Worm (Caenorhabditis elegans): Measurements from ENCODE around the gene F14D7.1.
A peak's percentile ranks its signal among the peaks of the same experiment; 100 is the strongest.

The F14D7.1 gene

ce11 chrV:14243904-14244303, 45.4 kb downstream of the F14D7.1 start, which contains the start of gene sre-7:
sre-7 (plus strand) TSS chrV:14244204.
- no peak for TF ChIP-seq F39B2.1 (GFP tag; IDR thresholded peaks at IDR 0.05)
- TF ChIP-seq ceh-27 (GFP tag; optimal IDR thresholded peaks at IDR 0.05), result no peak
- no peak for TF ChIP-seq ceh-58 (GFP tag; IDR thresholded peaks at IDR 0.05)
- no peak for TF ChIP-seq hlh-12 (tag; optimal IDR thresholded peaks at IDR 0.05)
- no peak for TF ChIP-seq F57C9.4 (tag; optimal IDR thresholded peaks at IDR 0.05)
- no peak for TF ChIP-seq lir-1 (GFP tag; conservative IDR thresholded peaks at IDR 0.05)

- TF ChIP-seq fkh-3 (tag; optimal IDR thresholded peaks at IDR 0.05), result peak; percentile 13
- TF ChIP-seq nhr-179 (tag; optimal IDR thresholded peaks at IDR 0.05), result no peak
- TF ChIP-seq lsl-1 (GFP tag; optimal IDR thresholded peaks at IDR 0.05), result no peak
- TF ChIP-seq rpc-1 (optimal IDR thresholded peaks at IDR 0.05), result no peak
- no peak for TF ChIP-seq rpc-1 (tag; optimal IDR thresholded peaks at IDR 0.05)
- TF ChIP-seq bed-1 (GFP tag; IDR thresholded peaks at IDR 0.05), result 0 out of 2 replicates have a peak, but pooled peaks have one; percentile 28
- TF ChIP-seq egrh-3 (GFP tag; IDR thresholded peaks at IDR 0.05), result peak; percentile 96
- no peak for TF ChIP-seq B0019.2 (GFP tag; conservative IDR thresholded peaks at IDR 0.05)
- no peak for TF ChIP-seq lin-40 (tag; optimal IDR thresholded peaks at IDR 0.05)
Observed at ce11 chrV:14240694-14241201, 48.5 kb downstream of the F14D7.1 start, which contains the start of gene K02E11.10. K02E11.10 (minus strand) TSS chrV:14241151.
